Worm (Caenorhabditis elegans) whole organism, early embryonic: Measurements from ENCODE around the gene ckb-3.
A peak's percentile ranks its signal among the peaks of the same experiment; 100 is the strongest.

ENCODE experiments used
- B0310.2 ChIP-seq: sonication (generic microtip); optimal IDR thresholded peaks from 2 replicates; lab custom pipeline; 2016; ENCODE audit warnings: mild to moderate bottlenecking, missing genetic modification characterization, missing compliant biosample characterization
- F13C5.2 ChIP-seq: sonication (generic microtip); optimal IDR thresholded peaks from 2 replicates; lab custom pipeline; 2017; ENCODE audit warnings: mild to moderate bottlenecking, missing genetic modification characterization, inconsistent platforms, missing compliant biosample characterization
- aly-1 ChIP-seq: sonication (generic microtip); optimal IDR thresholded peaks from 2 replicates; lab custom pipeline; 2016; ENCODE audit warnings: missing genetic modification characterization, missing compliant biosample characterization
- ama-1 ChIP-seq: fragments of 150-350 bp; optimal IDR thresholded peaks from 2 replicates; lab custom pipeline; 2014
- ceh-13 ChIP-seq: fragments of 200-800 bp; sonication (Bioruptor generic); optimal IDR thresholded peaks from 2 replicates; lab custom pipeline; 2018; ENCODE audit warnings: mild to moderate bottlenecking, missing genetic modification characterization, missing compliant biosample characterization
- ceh-36 ChIP-seq: sonication (generic microtip); optimal IDR thresholded peaks from 2 replicates; lab custom pipeline; 2016; ENCODE audit warnings: missing genetic modification characterization, inconsistent platforms, missing compliant biosample characterization
- ets-7 ChIP-seq: sonication (generic microtip); optimal IDR thresholded peaks from 2 replicates; lab custom pipeline; 2016; ENCODE audit warnings: missing genotype, missing genetic modification characterization, missing compliant biosample characterization
- flt-1 ChIP-seq: fragments of 200-800 bp; sonication (Bioruptor generic); IDR thresholded peaks from 2 replicates; pipeline ENCODE4 v1.3.6; 2022; ENCODE audit warnings: missing genetic modification characterization, missing compliant biosample characterization
- hmbx-1 ChIP-seq: sonication (generic microtip); optimal IDR thresholded peaks from 2 replicates; lab custom pipeline; 2016; ENCODE audit warnings: mild to moderate bottlenecking, missing genetic modification characterization, missing compliant biosample characterization
- hmg-4 ChIP-seq: fragments of 200-800 bp; sonication (Bioruptor generic); optimal IDR thresholded peaks from 2 replicates; lab custom pipeline; 2018; ENCODE audit warnings: mild to moderate bottlenecking, missing genetic modification characterization, missing compliant biosample characterization
- hnd-1 ChIP-seq: sonication (generic microtip); optimal IDR thresholded peaks from 2 replicates; lab custom pipeline; 2016; ENCODE audit warnings: missing genetic modification characterization, missing compliant biosample characterization
- pes-1 ChIP-seq: fragments of 200-800 bp; sonication (Bioruptor generic); IDR thresholded peaks from 2 replicates; pipeline ENCODE4 v1.3.6; 2022; ENCODE audit warnings: missing genetic modification reagents, missing genetic modification characterization, missing compliant biosample characterization
- scrt-1 ChIP-seq: fragments of 200-800 bp; sonication (Bioruptor generic); IDR thresholded peaks from 2 replicates; pipeline ENCODE4 v1.3.6; 2022; ENCODE audit warnings: missing genetic modification characterization, missing compliant biosample characterization
- sea-1 ChIP-seq: fragments of 200-800 bp; sonication (Bioruptor generic); conservative IDR thresholded peaks from 2 replicates; pipeline ENCODE4 v1.3.6; 2022; ENCODE audit warnings: missing genetic modification characterization, missing compliant biosample characterization
- tbx-11 ChIP-seq: fragments of 200-800 bp; sonication (Bioruptor generic); IDR thresholded peaks from 2 replicates; pipeline ENCODE4 v1.3.6; 2022; ENCODE audit warnings: missing genetic modification characterization, missing compliant biosample characterization
- tbx-37 ChIP-seq: fragments of 200-800 bp; sonication (Bioruptor generic); conservative IDR thresholded peaks from 2 replicates; pipeline ENCODE4 v1.3.6; 2022; ENCODE audit warnings: missing genetic modification reagents, missing genetic modification characterization, missing compliant biosample characterization
- tra-4 ChIP-seq: sonication (generic microtip); optimal IDR thresholded peaks from 2 replicates; lab custom pipeline; 2017; ENCODE audit warnings: missing genetic modification characterization, missing compliant biosample characterization

ckb-3 gene

ce11 chrIII:4359208-4359607 lies 11.5 kb upstream of the ckb-3 start:
- no peak for TF ChIP-seq ama-1 (lab: Kevin White, UChicago)
- no peak for TF ChIP-seq ceh-36 (tag; lab: Kevin White, UChicago)
- no peak for TF ChIP-seq scrt-1 (GFP tag; lab: Robert Waterston, UW)
- TF ChIP-seq flt-1 (GFP tag; lab: Robert Waterston, UW), result no peak
- no peak for TF ChIP-seq B0310.2
- no peak for TF ChIP-seq sea-1 (GFP tag; lab: Robert Waterston, UW)
- TF ChIP-seq tbx-11 (GFP tag; lab: Robert Waterston, UW), result no peak
- no peak for TF ChIP-seq pes-1 (GFP tag; lab: Robert Waterston, UW)
- no peak for TF ChIP-seq F13C5.2
- no peak for TF ChIP-seq hmbx-1 (tag; lab: Kevin White, UChicago)
- no peak for TF ChIP-seq hmg-4 (GFP tag; lab: Kevin White, UChicago)
- no peak for TF ChIP-seq tbx-37 (GFP tag; lab: Robert Waterston, UW)
- no peak for TF ChIP-seq hnd-1
- no peak for TF ChIP-seq ceh-13
- TF ChIP-seq ets-7, result no peak

- TF ChIP-seq ets-7 (no peak), pes-1 (GFP tag; lab: Robert Waterston, UW) (no peak), tbx-11 (GFP tag; lab: Robert Waterston, UW) (no peak), hnd-1 (no peak), B0310.2 (no peak), tbx-37 (GFP tag; lab: Robert Waterston, UW) (no peak), ceh-13 (no peak), ceh-36 (tag; lab: Kevin White, UChicago) (no peak), hmg-4 (GFP tag; lab: Kevin White, UChicago) (no peak), aly-1 (tag; lab: Kevin White, UChicago) (no peak), hmbx-1 (tag; lab: Kevin White, UChicago) (no peak)
Observed at ce11 chrIII:4359900-4360299, 10.8 kb upstream of the ckb-3 start.

ce11 chrIII:4362332-4362731 lies 8.4 kb upstream of the ckb-3 start:
- TF ChIP-seq ceh-13 (peak; percentile 13), scrt-1 (GFP tag; lab: Robert Waterston, UW) (no peak), flt-1 (GFP tag; lab: Robert Waterston, UW) (0 out of 2 replicates have a peak, but pooled peaks have one; percentile 22), aly-1 (tag; lab: Kevin White, UChicago) (peak; percentile 1), F13C5.2 (peak; percentile 4)

ce11 chrIII:4364974-4365373 lies 5.7 kb upstream of the ckb-3 start, which contains the start of gene ckb-1:
Gene ckb-1 (plus strand): TSS chrIII:4365274.
- no peak for TF ChIP-seq F13C5.2
- no peak for TF ChIP-seq pes-1 (GFP tag; lab: Robert Waterston, UW)
- TF ChIP-seq flt-1 (GFP tag; lab: Robert Waterston, UW), result no peak
- no peak for TF ChIP-seq ama-1 (lab: Kevin White, UChicago)
- TF ChIP-seq hmbx-1 (tag; lab: Kevin White, UChicago), result no peak
- no peak for TF ChIP-seq B0310.2
- no peak for TF ChIP-seq sea-1 (GFP tag; lab: Robert Waterston, UW)
- no peak for TF ChIP-seq tbx-11 (GFP tag; lab: Robert Waterston, UW)
- no peak for TF ChIP-seq tbx-37 (GFP tag; lab: Robert Waterston, UW)
- no peak for TF ChIP-seq tra-4 (tag; lab: Kevin White, UChicago)
- no peak for TF ChIP-seq ceh-13
- no peak for TF ChIP-seq aly-1 (tag; lab: Kevin White, UChicago)
- TF ChIP-seq ceh-36 (tag; lab: Kevin White, UChicago), result no peak
- TF ChIP-seq hmg-4 (GFP tag; lab: Kevin White, UChicago), result no peak
- no peak for TF ChIP-seq hnd-1
- TF ChIP-seq ets-7, result no peak
- TF ChIP-seq scrt-1 (GFP tag; lab: Robert Waterston, UW), result no peak

- no peak for TF ChIP-seq aly-1 (tag; lab: Kevin White, UChicago)
Observed at ce11 chrIII:4367649-4368048, 3.0 kb upstream of the ckb-3 start, which contains the start of gene ckb-2. Gene ckb-2 (plus strand): TSS chrIII:4367949.

- TF ChIP-seq hmbx-1 (tag; lab: Kevin White, UChicago) (peak; percentile 40), pes-1 (GFP tag; lab: Robert Waterston, UW) (peak; percentile 89), tbx-11 (GFP tag; lab: Robert Waterston, UW) (peak; percentile 77), ceh-13 (peak; percentile 22), scrt-1 (GFP tag; lab: Robert Waterston, UW) (peak; percentile 86), sea-1 (GFP tag; lab: Robert Waterston, UW) (peak; percentile 75; the same call in 1 of the 2 replicates), tbx-37 (GFP tag; lab: Robert Waterston, UW) (peak; percentile 82), flt-1 (GFP tag; lab: Robert Waterston, UW) (peak; percentile 85), hmg-4 (GFP tag; lab: Kevin White, UChicago) (peak; percentile 75), ets-7 (peak; percentile 40), aly-1 (tag; lab: Kevin White, UChicago) (peak; percentile 87), B0310.2 (peak; percentile 1), ceh-36 (tag; lab: Kevin White, UChicago) (peak; percentile 23), F13C5.2 (peak; percentile 84)
Observed at ce11 chrIII:4369381-4369809, 1.3 kb upstream of the ckb-3 start.

ce11 chrIII:4372894-4373293 lies 2.2 kb downstream of the ckb-3 start:
- TF ChIP-seq tra-4 (tag; lab: Kevin White, UChicago) (no peak), ceh-36 (tag; lab: Kevin White, UChicago) (no peak)

- TF ChIP-seq aly-1 (tag; lab: Kevin White, UChicago) (no peak), scrt-1 (GFP tag; lab: Robert Waterston, UW) (no peak), ets-7 (no peak), pes-1 (GFP tag; lab: Robert Waterston, UW) (no peak), hnd-1 (no peak), tra-4 (tag; lab: Kevin White, UChicago) (no peak)
Observed at ce11 chrIII:4374854-4375253, 4.2 kb downstream of the ckb-3 start, which contains the start of gene pals-26. Gene pals-26 (plus strand): TSS chrIII:4375154.
